Worm (Caenorhabditis elegans) whole organism, early embryonic: Measurements from ENCODE around the gene srv-11.

ENCODE experiments used
- B0310.2 ChIP-seq: sonication (generic microtip); optimal IDR thresholded peaks from 2 replicates; lab custom pipeline; 2016; ENCODE audit warnings: mild to moderate bottlenecking, missing genetic modification characterization, missing compliant biosample characterization
- F13C5.2 ChIP-seq: sonication (generic microtip); optimal IDR thresholded peaks from 2 replicates; lab custom pipeline; 2017; ENCODE audit warnings: mild to moderate bottlenecking, missing genetic modification characterization, inconsistent platforms, missing compliant biosample characterization
- aly-1 ChIP-seq: sonication (generic microtip); optimal IDR thresholded peaks from 2 replicates; lab custom pipeline; 2016; ENCODE audit warnings: missing genetic modification characterization, missing compliant biosample characterization
- ama-1 ChIP-seq: fragments of 150-350 bp; optimal IDR thresholded peaks from 2 replicates; lab custom pipeline; 2014
- ceh-13 ChIP-seq: fragments of 200-800 bp; sonication (Bioruptor generic); optimal IDR thresholded peaks from 2 replicates; lab custom pipeline; 2018; ENCODE audit warnings: mild to moderate bottlenecking, missing genetic modification characterization, missing compliant biosample characterization
- ceh-36 ChIP-seq: sonication (generic microtip); optimal IDR thresholded peaks from 2 replicates; lab custom pipeline; 2016; ENCODE audit warnings: missing genetic modification characterization, inconsistent platforms, missing compliant biosample characterization
- ets-7 ChIP-seq: sonication (generic microtip); optimal IDR thresholded peaks from 2 replicates; lab custom pipeline; 2016; ENCODE audit warnings: missing genotype, missing genetic modification characterization, missing compliant biosample characterization
- flt-1 ChIP-seq: fragments of 200-800 bp; sonication (Bioruptor generic); IDR thresholded peaks from 2 replicates; pipeline ENCODE4 v1.3.6; 2022; ENCODE audit warnings: missing genetic modification characterization, missing compliant biosample characterization
- hmbx-1 ChIP-seq: sonication (generic microtip); optimal IDR thresholded peaks from 2 replicates; lab custom pipeline; 2016; ENCODE audit warnings: mild to moderate bottlenecking, missing genetic modification characterization, missing compliant biosample characterization
- hmg-4 ChIP-seq: fragments of 200-800 bp; sonication (Bioruptor generic); optimal IDR thresholded peaks from 2 replicates; lab custom pipeline; 2018; ENCODE audit warnings: mild to moderate bottlenecking, missing genetic modification characterization, missing compliant biosample characterization
- hnd-1 ChIP-seq: sonication (generic microtip); optimal IDR thresholded peaks from 2 replicates; lab custom pipeline; 2016; ENCODE audit warnings: missing genetic modification characterization, missing compliant biosample characterization
- pes-1 ChIP-seq: fragments of 200-800 bp; sonication (Bioruptor generic); IDR thresholded peaks from 2 replicates; pipeline ENCODE4 v1.3.6; 2022; ENCODE audit warnings: missing genetic modification reagents, missing genetic modification characterization, missing compliant biosample characterization
- scrt-1 ChIP-seq: fragments of 200-800 bp; sonication (Bioruptor generic); IDR thresholded peaks from 2 replicates; pipeline ENCODE4 v1.3.6; 2022; ENCODE audit warnings: missing genetic modification characterization, missing compliant biosample characterization
- sea-1 ChIP-seq: fragments of 200-800 bp; sonication (Bioruptor generic); conservative IDR thresholded peaks from 2 replicates; pipeline ENCODE4 v1.3.6; 2022; ENCODE audit warnings: missing genetic modification characterization, missing compliant biosample characterization
- tbx-11 ChIP-seq: fragments of 200-800 bp; sonication (Bioruptor generic); IDR thresholded peaks from 2 replicates; pipeline ENCODE4 v1.3.6; 2022; ENCODE audit warnings: missing genetic modification characterization, missing compliant biosample characterization
- tbx-37 ChIP-seq: fragments of 200-800 bp; sonication (Bioruptor generic); conservative IDR thresholded peaks from 2 replicates; pipeline ENCODE4 v1.3.6; 2022; ENCODE audit warnings: missing genetic modification reagents, missing genetic modification characterization, missing compliant biosample characterization
- tra-4 ChIP-seq: sonication (generic microtip); optimal IDR thresholded peaks from 2 replicates; lab custom pipeline; 2017; ENCODE audit warnings: missing genetic modification characterization, missing compliant biosample characterization

Gene srv-11

ce11 chrIV:16233028-16233427 lies 11.6 kb upstream of the srv-11 start, which contains the start of the genes hpa-1 and irld-39:
TSS of gene hpa-1 (minus strand) at chrIV:16233128.
TSS of gene irld-39 (plus strand) at chrIV:16233148.
- no peak for TF ChIP-seq hmg-4
- TF ChIP-seq B0310.2 = no peak
- no peak for TF ChIP-seq ceh-36
- TF ChIP-seq ceh-13 (GFP tag; lab: Kevin White, UChicago) = no peak
- TF ChIP-seq tra-4 (tag; lab: Kevin White, UChicago) = no peak
- TF ChIP-seq tbx-11 (GFP tag; lab: Robert Waterston, UW) = no peak
- no peak for TF ChIP-seq aly-1 (tag; lab: Kevin White, UChicago)
- TF ChIP-seq scrt-1 (GFP tag; lab: Robert Waterston, UW) = no peak
- TF ChIP-seq ama-1 = no peak
- no peak for TF ChIP-seq flt-1
- TF ChIP-seq hmbx-1 (tag; lab: Kevin White, UChicago) = no peak
- TF ChIP-seq ets-7 (tag; lab: Kevin White, UChicago) = no peak

- no peak for TF ChIP-seq B0310.2
- TF ChIP-seq scrt-1 (GFP tag; lab: Robert Waterston, UW) = no peak
- TF ChIP-seq ama-1 = no peak
- TF ChIP-seq F13C5.2 (tag; lab: Kevin White, UChicago) = no peak
- no peak for TF ChIP-seq tra-4 (tag; lab: Kevin White, UChicago)
- no peak for TF ChIP-seq tbx-11 (GFP tag; lab: Robert Waterston, UW)
- no peak for TF ChIP-seq hmbx-1 (tag; lab: Kevin White, UChicago)
Observed at ce11 chrIV:16230464-16230863, 9.0 kb upstream of the srv-11 start.

ce11 chrIV:16225747-16226146 lies 4.3 kb upstream of the srv-11 start, which contains the start of gene H25K10.4:
TSS of gene H25K10.4 (plus strand) at chrIV:16226047.
- no peak for TF ChIP-seq tbx-37 (GFP tag; lab: Robert Waterston, UW)
- TF ChIP-seq ceh-36 = no peak
- TF ChIP-seq scrt-1 (GFP tag; lab: Robert Waterston, UW) = no peak
- TF ChIP-seq flt-1 = no peak
- no peak for TF ChIP-seq F13C5.2 (tag; lab: Kevin White, UChicago)
- no peak for TF ChIP-seq hnd-1
- no peak for TF ChIP-seq hmg-4
- TF ChIP-seq ceh-13 (GFP tag; lab: Kevin White, UChicago) = no peak
- TF ChIP-seq pes-1 (GFP tag; lab: Robert Waterston, UW) = no peak
- TF ChIP-seq tbx-11 (GFP tag; lab: Robert Waterston, UW) = no peak
- no peak for TF ChIP-seq tra-4 (tag; lab: Kevin White, UChicago)
- no peak for TF ChIP-seq sea-1 (GFP tag; lab: Robert Waterston, UW)
- TF ChIP-seq B0310.2 = no peak
- TF ChIP-seq ets-7 (tag; lab: Kevin White, UChicago) = no peak
- no peak for TF ChIP-seq hmbx-1 (tag; lab: Kevin White, UChicago)
- no peak for TF ChIP-seq aly-1 (tag; lab: Kevin White, UChicago)
- no peak for TF ChIP-seq ama-1

- TF ChIP-seq B0310.2 (no peak), sea-1 (GFP tag; lab: Robert Waterston, UW) (no peak)
Observed at ce11 chrIV:16220688-16221087, 771 bp downstream of the srv-11 start.

- TF ChIP-seq hnd-1 (no peak), pes-1 (GFP tag; lab: Robert Waterston, UW) (no peak), sea-1 (GFP tag; lab: Robert Waterston, UW) (no peak), ets-7 (tag; lab: Kevin White, UChicago) (no peak), scrt-1 (GFP tag; lab: Robert Waterston, UW) (no peak), tra-4 (tag; lab: Kevin White, UChicago) (no peak), flt-1 (no peak), ceh-36 (no peak), B0310.2 (no peak)
Observed at ce11 chrIV:16216165-16216564, 5.3 kb downstream of the srv-11 start.

ce11 chrIV:16210913-16211312 lies 10.5 kb downstream of the srv-11 start, which contains the start of gene H25K10.2:
TSS of gene H25K10.2 (minus strand) at chrIV:16211013.
- TF ChIP-seq aly-1 (tag; lab: Kevin White, UChicago) (no peak), B0310.2 (no peak), tbx-11 (GFP tag; lab: Robert Waterston, UW) (no peak), tra-4 (tag; lab: Kevin White, UChicago) (no peak), hmbx-1 (tag; lab: Kevin White, UChicago) (no peak), tbx-37 (GFP tag; lab: Robert Waterston, UW) (no peak), hnd-1 (no peak), pes-1 (GFP tag; lab: Robert Waterston, UW) (no peak), ets-7 (tag; lab: Kevin White, UChicago) (no peak), sea-1 (GFP tag; lab: Robert Waterston, UW) (no peak), ceh-13 (GFP tag; lab: Kevin White, UChicago) (no peak), ama-1 (no peak), hmg-4 (no peak), ceh-36 (no peak), scrt-1 (GFP tag; lab: Robert Waterston, UW) (no peak), flt-1 (no peak)

- TF ChIP-seq flt-1 = no peak
- no peak for TF ChIP-seq ceh-13 (GFP tag; lab: Kevin White, UChicago)
- no peak for TF ChIP-seq hnd-1
- no peak for TF ChIP-seq tra-4 (tag; lab: Kevin White, UChicago)
- TF ChIP-seq hmg-4 = no peak
- no peak for TF ChIP-seq ceh-36
- no peak for TF ChIP-seq ama-1
- TF ChIP-seq B0310.2 = no peak
- no peak for TF ChIP-seq hmbx-1 (tag; lab: Kevin White, UChicago)
- TF ChIP-seq sea-1 (GFP tag; lab: Robert Waterston, UW) = no peak
- TF ChIP-seq scrt-1 (GFP tag; lab: Robert Waterston, UW) = no peak
- TF ChIP-seq F13C5.2 (tag; lab: Kevin White, UChicago) = no peak
- no peak for TF ChIP-seq pes-1 (GFP tag; lab: Robert Waterston, UW)
- TF ChIP-seq tbx-37 (GFP tag; lab: Robert Waterston, UW) = no peak
- no peak for TF ChIP-seq aly-1 (tag; lab: Kevin White, UChicago)
- TF ChIP-seq tbx-11 (GFP tag; lab: Robert Waterston, UW) = no peak
- TF ChIP-seq ets-7 (tag; lab: Kevin White, UChicago) = no peak
Observed at ce11 chrIV:16203373-16203772, 18.1 kb downstream of the srv-11 start.

ce11 chrIV:16202074-16202473 lies 19.4 kb downstream of the srv-11 start, which contains the start of gene H25K10.1:
TSS of gene H25K10.1 (plus strand) at chrIV:16202374.
- TF ChIP-seq tra-4 (tag; lab: Kevin White, UChicago) (no peak), hmg-4 (no peak), ceh-13 (GFP tag; lab: Kevin White, UChicago) (no peak), F13C5.2 (tag; lab: Kevin White, UChicago) (no peak), B0310.2 (no peak), pes-1 (GFP tag; lab: Robert Waterston, UW) (no peak), flt-1 (no peak), hnd-1 (no peak), tbx-37 (GFP tag; lab: Robert Waterston, UW) (no peak), aly-1 (tag; lab: Kevin White, UChicago) (no peak), ceh-36 (no peak), ets-7 (tag; lab: Kevin White, UChicago) (no peak)
